Fruit fly (Drosophila melanogaster): ENCODE measurements around the gene sky.

dm6 chr2L:20840462-20841038 is 78.2 kb downstream of the sky start, which contains the start of gene CG31676:
- no peak for TF ChIP-seq fru (GFP tag; optimal IDR thresholded peaks at IDR 0.05)
- no peak for TF ChIP-seq Abd-B (GFP tag; optimal IDR thresholded peaks at IDR 0.05)
- no peak for TF ChIP-seq jim (GFP tag; optimal IDR thresholded peaks at IDR 0.05)
- TF ChIP-seq Jra (GFP tag; optimal IDR thresholded peaks at IDR 0.05), result no peak
- TF ChIP-seq CG9705 (GFP tag; optimal IDR thresholded peaks at IDR 0.05), result no peak
- no peak for TF ChIP-seq pan (optimal IDR thresholded peaks at IDR 0.05)
- no peak for TF ChIP-seq Hr78 (GFP tag; optimal IDR thresholded peaks at IDR 0.05)
